Fruit fly (Drosophila melanogaster): ENCODE data around the gene vanin-like.
A peak's percentile ranks its signal among the peaks of the same experiment; 100 is the strongest.

Gene vanin-like

DNA sequence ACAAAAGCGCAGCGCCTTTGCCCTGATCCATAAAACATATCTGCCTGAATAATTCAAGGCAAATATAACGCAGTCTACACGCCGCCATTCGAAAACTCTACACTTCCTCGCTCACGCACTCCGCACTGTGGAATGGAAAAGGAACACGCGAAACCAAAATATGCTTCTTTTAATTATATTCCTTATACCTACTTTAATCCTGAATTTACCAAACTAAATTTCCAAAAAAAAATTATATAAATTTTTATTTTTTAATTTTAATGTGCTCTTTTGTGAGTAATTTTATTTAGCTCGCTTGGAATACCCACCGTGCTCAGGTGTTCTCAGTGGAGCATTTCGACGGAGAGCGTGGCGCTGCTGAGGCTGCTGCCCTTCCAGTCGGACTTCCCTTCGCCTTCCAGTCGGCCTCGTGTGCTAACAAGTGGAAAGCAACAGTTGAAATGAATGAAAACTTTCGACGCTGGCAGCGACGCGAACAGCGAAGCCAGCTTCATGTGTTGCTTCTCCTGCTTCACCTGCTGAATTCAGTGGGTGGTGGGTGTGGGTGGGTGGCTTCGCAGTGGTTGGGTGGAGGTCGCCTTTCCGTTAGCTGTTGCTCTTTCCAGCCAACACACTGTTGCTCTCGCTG, 9.1 kb downstream of the vanin-like start (continued):
- TF ChIP-seq CG6854 (GFP tag; optimal IDR thresholded peaks at IDR 0.05) (no peak), CG6792 (GFP tag; optimal IDR thresholded peaks at IDR 0.05) (peak; percentile 52), Hr4 (GFP tag; optimal IDR thresholded peaks at IDR 0.05) (peak; percentile 57), Met (GFP tag; optimal IDR thresholded peaks at IDR 0.05) (peak; percentile 61), CG8119 (GFP tag; IDR thresholded peaks at IDR 0.05) (peak; percentile 81), dac (GFP tag; optimal IDR thresholded peaks at IDR 0.05) (peak; percentile 58), esn (GFP tag; optimal IDR thresholded peaks at IDR 0.05) (peak; percentile 69), Smox (GFP tag; optimal IDR thresholded peaks at IDR 0.05) (peak; percentile 49), CG15336 (GFP tag; IDR thresholded peaks at IDR 0.05) (peak; percentile 82), dsx (GFP tag; optimal IDR thresholded peaks at IDR 0.05; ENCODE audit: poor library complexity, severe bottlenecking) (peak; percentile 49), Ets21C (GFP tag; optimal IDR thresholded peaks at IDR 0.05) (no peak), Sox15 (GFP tag; optimal IDR thresholded peaks at IDR 0.05) (no peak), CG9139 (GFP tag; optimal IDR thresholded peaks at IDR 0.05) (peak; percentile 51), CG6163 (GFP tag; IDR thresholded peaks at IDR 0.05) (peak; percentile 89), CG3919 (GFP tag; optimal IDR thresholded peaks at IDR 0.05) (peak; percentile 65), eg (GFP tag; IDR thresholded peaks at IDR 0.05) (peak; percentile 89), Lpt (GFP tag; optimal IDR thresholded peaks at IDR 0.05) (peak; percentile 35), CG11762 (GFP tag; optimal IDR thresholded peaks at IDR 0.05; ENCODE audit: insufficient read depth) (peak; percentile 7), fkh (GFP tag; optimal IDR thresholded peaks at IDR 0.05) (no peak), salr (GFP tag; optimal IDR thresholded peaks at IDR 0.05) (peak; percentile 29 to 39), svp (GFP tag) (peak; percentile 65), CG11294 (GFP tag; IDR thresholded peaks at IDR 0.05) (peak; percentile 69), acj6 (GFP tag; optimal IDR thresholded peaks at IDR 0.05) (peak; percentile 70), CG6808 (GFP tag; optimal IDR thresholded peaks at IDR 0.05) (peak; percentile 28), topi (GFP tag; optimal IDR thresholded peaks at IDR 0.05) (peak; percentile 54), CG31627 (GFP tag; optimal IDR thresholded peaks at IDR 0.05) (peak; percentile 19), CG1621 (tag; optimal IDR thresholded peaks at IDR 0.05) (peak; percentile 18), CG8319 (GFP tag; optimal IDR thresholded peaks at IDR 0.05) (peak; percentile 27)

DNA sequence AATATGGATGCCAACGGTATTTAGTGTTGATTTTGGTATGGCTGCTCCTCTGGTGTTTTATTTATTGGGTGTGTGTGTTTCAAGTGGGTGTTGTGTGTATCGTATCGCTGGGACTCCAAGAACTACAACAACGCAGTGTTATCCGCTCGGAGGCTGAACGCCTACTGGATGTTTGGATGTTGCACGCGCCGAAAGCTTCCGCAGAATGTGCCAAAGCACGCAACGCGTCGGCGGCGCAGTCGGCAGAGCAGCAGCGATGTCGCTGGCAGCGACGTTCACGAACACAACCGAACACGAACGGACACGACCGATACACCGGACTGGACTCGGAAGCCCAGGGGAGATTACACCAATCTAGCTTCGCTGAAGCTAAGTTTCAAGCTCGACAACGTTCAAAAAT, 10.0 kb downstream of the vanin-like start, which contains the start of gene Ca-alpha1T:
Gene Ca-alpha1T, minus strand, starts transcription at position 152 of the 400 bp plus-strand sequence.
- no peak for TF ChIP-seq dac (GFP tag; optimal IDR thresholded peaks at IDR 0.05)
- TF ChIP-seq Hr39 (GFP tag; optimal IDR thresholded peaks at IDR 0.05), result no peak
- TF ChIP-seq CG6792 (GFP tag; optimal IDR thresholded peaks at IDR 0.05), result no peak
- no peak for TF ChIP-seq eg (GFP tag; IDR thresholded peaks at IDR 0.05)
- TF ChIP-seq CG6854 (GFP tag; optimal IDR thresholded peaks at IDR 0.05), result no peak

DNA sequence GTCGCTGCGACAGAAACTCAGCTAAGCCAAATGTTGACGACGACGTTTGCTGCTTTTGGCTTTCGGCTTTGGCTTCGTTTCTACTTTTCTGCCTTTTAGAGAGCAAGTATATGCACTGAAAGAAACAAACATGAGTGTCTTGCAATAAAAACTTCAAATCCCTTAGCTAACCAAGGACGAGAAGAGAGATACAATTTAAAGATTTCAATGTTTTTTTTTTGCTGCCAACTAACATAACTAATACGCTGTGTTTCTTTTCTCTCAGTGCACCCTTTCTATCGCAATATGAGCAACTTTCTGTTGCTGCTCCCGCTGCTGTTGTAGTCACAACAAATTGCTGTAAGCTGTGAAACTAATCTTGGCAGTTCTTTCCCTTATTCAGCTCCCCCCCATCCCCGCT, 22.9 kb downstream of the vanin-like start:
- TF ChIP-seq svp (GFP tag) (peak; percentile 50), Hr4 (GFP tag; optimal IDR thresholded peaks at IDR 0.05) (peak; percentile 34), CG3919 (GFP tag; optimal IDR thresholded peaks at IDR 0.05) (peak; percentile 18), OdsH (GFP tag; optimal IDR thresholded peaks at IDR 0.05) (peak; percentile 9), Eip93F (GFP tag; optimal IDR thresholded peaks at IDR 0.05) (no peak), pdm3 (GFP tag; optimal IDR thresholded peaks at IDR 0.05) (peak; percentile 17), Hr39 (GFP tag; optimal IDR thresholded peaks at IDR 0.05) (peak; percentile 4), CG15336 (GFP tag; IDR thresholded peaks at IDR 0.05) (0 out of 2 replicates have a peak, but pooled peaks have one; percentile 22), Gug (GFP tag; IDR thresholded peaks at IDR 0.05) (peak; percentile 45), CG10631 (GFP tag; optimal IDR thresholded peaks at IDR 0.05) (peak; percentile 2), CG6163 (GFP tag; IDR thresholded peaks at IDR 0.05) (peak; percentile 54; the same call in 1 of the 3 replicates), Eip75B (GFP tag; optimal IDR thresholded peaks at IDR 0.05) (no peak), acj6 (GFP tag; optimal IDR thresholded peaks at IDR 0.05) (no peak), CG32006 (GFP tag; optimal IDR thresholded peaks at IDR 0.05) (peak; percentile 18), eg (GFP tag; IDR thresholded peaks at IDR 0.05) (peak; percentile 54; the same call in 1 of the 3 replicates), CG31627 (GFP tag; optimal IDR thresholded peaks at IDR 0.05) (peak; percentile 7), CG10669 (GFP tag; optimal IDR thresholded peaks at IDR 0.05) (peak; percentile 8), CG11294 (GFP tag; IDR thresholded peaks at IDR 0.05) (peak; percentile 28; the same call in 1 of the 2 replicates), spab (GFP tag; optimal IDR thresholded peaks at IDR 0.05) (no peak), Eip78C (GFP tag) (peak; percentile 29), Lpt (GFP tag; optimal IDR thresholded peaks at IDR 0.05) (no peak), CG8319 (GFP tag; optimal IDR thresholded peaks at IDR 0.05) (no peak), Ets96B (tag; optimal IDR thresholded peaks at IDR 0.05) (no peak)

All from whole organism, prepupa.